Fruit fly (Drosophila melanogaster) whole organism, prepupa: ENCODE data around the gene CG11760.

Experiments
- Blimp-1 ChIP-seq: fragments of 200-800 bp; sonication (Bioruptor generic); optimal IDR thresholded peaks from 3 replicates; lab custom pipeline; 2017; ENCODE audit warnings: missing biosample characterization, missing genetic modification characterization, mild to moderate bottlenecking, moderate library complexity, missing genetic modification reagents
- CG10631 ChIP-seq: fragments of 200-800 bp; sonication (Bioruptor generic); optimal IDR thresholded peaks from 2 replicates; lab custom pipeline; 2016; ENCODE audit warnings: missing biosample characterization, missing genetic modification characterization
- CG11294 ChIP-seq: fragments of 200-800 bp; sonication (Bioruptor generic); IDR thresholded peaks from 2 replicates; pipeline ENCODE4 v1.3.6; 2022; ENCODE audit warnings: missing biosample characterization, missing genetic modification characterization
- CG11762 ChIP-seq: fragments of 200-800 bp; sonication (Bioruptor generic); optimal IDR thresholded peaks from 3 replicates; lab custom pipeline; 2016; ENCODE audit warnings: missing biosample characterization, missing genetic modification characterization; ENCODE audit not compliant: insufficient read depth
- CG11902 ChIP-seq: fragments of 200-800 bp; sonication (Bioruptor generic); optimal IDR thresholded peaks from 3 replicates; lab custom pipeline; 2016; ENCODE audit warnings: missing biosample characterization, missing genetic modification characterization
- CG15336 ChIP-seq: fragments of 200-800 bp; sonication (Bioruptor generic); IDR thresholded peaks from 2 replicates; pipeline ENCODE4 v1.3.6; 2022; ENCODE audit warnings: missing biosample characterization, missing genetic modification characterization
- CG1621 ChIP-seq: fragments of 200-800 bp; sonication (Bioruptor generic); optimal IDR thresholded peaks from 3 replicates; lab custom pipeline; 2018; ENCODE audit warnings: missing biosample characterization, mild to moderate bottlenecking, missing genetic modification characterization
- CG16779 ChIP-seq: fragments of 200-800 bp; sonication (Bioruptor generic); optimal IDR thresholded peaks from 3 replicates; lab custom pipeline; 2017; ENCODE audit warnings: missing biosample characterization, mild to moderate bottlenecking, missing genetic modification characterization
- CG3032 ChIP-seq: fragments of 200-800 bp; optimal IDR thresholded peaks from 2 replicates; lab custom pipeline; 2019; ENCODE audit warnings: missing biosample characterization, mild to moderate bottlenecking, missing genetic modification characterization, moderate library complexity
- CG31627 ChIP-seq: fragments of 200-800 bp; sonication (Bioruptor generic); optimal IDR thresholded peaks from 3 replicates; lab custom pipeline; 2016; ENCODE audit warnings: missing biosample characterization, missing genetic modification characterization
- CG32006 ChIP-seq: fragments of 200-800 bp; sonication (Bioruptor generic); optimal IDR thresholded peaks from 3 replicates; lab custom pipeline; 2017; ENCODE audit warnings: missing biosample characterization, mild to moderate bottlenecking, missing genetic modification characterization
- CG3919 ChIP-seq: fragments of 200-800 bp; sonication (Bioruptor generic); optimal IDR thresholded peaks from 3 replicates; lab custom pipeline; 2016; ENCODE audit warnings: missing biosample characterization, missing genetic modification characterization
- CG4318 ChIP-seq: fragments of 200-800 bp; sonication (Bioruptor generic); optimal IDR thresholded peaks from 3 replicates; lab custom pipeline; 2017; ENCODE audit warnings: missing biosample characterization, mild to moderate bottlenecking, missing genetic modification characterization
- CG6163 ChIP-seq: fragments of 200-800 bp; sonication (Bioruptor generic); IDR thresholded peaks from 3 replicates; pipeline ENCODE4 v1.3.6; 2022; ENCODE audit warnings: missing biosample characterization, missing genetic modification characterization
- CG6792 ChIP-seq: fragments of 200-800 bp; sonication (Bioruptor generic); optimal IDR thresholded peaks from 3 replicates; lab custom pipeline; 2016; ENCODE audit warnings: missing biosample characterization, missing genetic modification characterization
- CG6808 ChIP-seq: fragments of 200-800 bp; sonication (Bioruptor generic); optimal IDR thresholded peaks from 3 replicates; lab custom pipeline; 2017; ENCODE audit warnings: missing biosample characterization, missing genetic modification characterization, mild to moderate bottlenecking, moderate library complexity, missing genetic modification reagents
- CG6854 ChIP-seq: fragments of 200-800 bp; sonication (Bioruptor generic); optimal IDR thresholded peaks from 2 replicates; lab custom pipeline; 2017; ENCODE audit warnings: missing biosample characterization, mild to moderate bottlenecking, missing genetic modification characterization
- CG8119 ChIP-seq: fragments of 200-800 bp; sonication (Bioruptor generic); IDR thresholded peaks from 3 replicates; pipeline ENCODE4 v1.3.6; 2022; ENCODE audit warnings: missing biosample characterization, missing genetic modification characterization
- CG8319 ChIP-seq: fragments of 200-800 bp; sonication (Bioruptor generic); optimal IDR thresholded peaks from 3 replicates; lab custom pipeline; 2016; ENCODE audit warnings: missing biosample characterization, missing genetic modification characterization
- CG8632 ChIP-seq: fragments of 200-800 bp; sonication (Bioruptor generic); optimal IDR thresholded peaks from 3 replicates; lab custom pipeline; 2016; ENCODE audit warnings: missing biosample characterization, missing genetic modification characterization
- CG9139 ChIP-seq: fragments of 200-800 bp; sonication (Bioruptor generic); optimal IDR thresholded peaks from 3 replicates; lab custom pipeline; 2017; ENCODE audit warnings: missing biosample characterization, mild to moderate bottlenecking, missing genetic modification characterization
- Eip78C ChIP-seq: fragments of 200-800 bp; sonication (Bioruptor generic); peaks from one replicate; lab custom pipeline; 2016; ENCODE audit warnings: missing biosample characterization, missing genetic modification characterization
- Eip93F ChIP-seq: fragments of 200-800 bp; sonication (Bioruptor generic); optimal IDR thresholded peaks from 2 replicates; lab custom pipeline; 2016; ENCODE audit warnings: missing biosample characterization, mild to moderate bottlenecking, missing genetic modification characterization
- Ets21C ChIP-seq: fragments of 200-800 bp; sonication (Bioruptor generic); optimal IDR thresholded peaks from 3 replicates; lab custom pipeline; 2016; ENCODE audit warnings: missing biosample characterization, missing genetic modification characterization
- Ets96B ChIP-seq: fragments of 200-800 bp; optimal IDR thresholded peaks from 2 replicates; lab custom pipeline; 2019; ENCODE audit warnings: missing biosample characterization, mild to moderate bottlenecking, missing genetic modification characterization, moderate library complexity
- Hr38 ChIP-seq: sonication (Bioruptor generic); optimal IDR thresholded peaks from 2 replicates; lab custom pipeline; 2016; ENCODE audit warnings: missing biosample characterization, missing genetic modification characterization
- Hr39 ChIP-seq: fragments of 200-800 bp; sonication (Bioruptor generic); optimal IDR thresholded peaks from 2 replicates; lab custom pipeline; 2016; ENCODE audit warnings: missing biosample characterization, missing genetic modification characterization
- OdsH ChIP-seq: fragments of 200-800 bp; sonication (Bioruptor generic); optimal IDR thresholded peaks from 3 replicates; lab custom pipeline; 2016; ENCODE audit warnings: missing biosample characterization, missing genetic modification characterization
- Smox ChIP-seq: fragments of 200-800 bp; sonication (Bioruptor generic); optimal IDR thresholded peaks from 3 replicates; lab custom pipeline; 2016; ENCODE audit warnings: missing biosample characterization, missing genetic modification characterization
- Sox102F ChIP-seq: fragments of 200-800 bp; sonication (Bioruptor generic); optimal IDR thresholded peaks from 2 replicates; lab custom pipeline; 2016; ENCODE audit warnings: missing biosample characterization, mild to moderate bottlenecking, missing genetic modification characterization
- achi ChIP-seq: fragments of 200-800 bp; sonication (Bioruptor generic); optimal IDR thresholded peaks from 3 replicates; lab custom pipeline; 2016; ENCODE audit warnings: missing biosample characterization, missing genetic modification characterization
- acj6 ChIP-seq: fragments of 200-800 bp; sonication (Bioruptor generic); optimal IDR thresholded peaks from 3 replicates; lab custom pipeline; 2016; ENCODE audit warnings: missing biosample characterization, missing genetic modification characterization
- cyc ChIP-seq: fragments of 200-800 bp; sonication (Bioruptor generic); optimal IDR thresholded peaks from 3 replicates; lab custom pipeline; 2016; ENCODE audit warnings: missing biosample characterization, missing genetic modification characterization
- dac ChIP-seq: fragments of 200-800 bp; sonication (Bioruptor generic); optimal IDR thresholded peaks from 2 replicates; lab custom pipeline; 2017; ENCODE audit warnings: missing biosample characterization, mild to moderate bottlenecking, missing genetic modification characterization
- dsx ChIP-seq: fragments of 200-800 bp; optimal IDR thresholded peaks from 3 replicates; lab custom pipeline; 2019; ENCODE audit warnings: missing biosample characterization, mild to moderate bottlenecking, missing genetic modification characterization, moderate library complexity; ENCODE audit not compliant: poor library complexity, severe bottlenecking
- eg ChIP-seq: fragments of 200-800 bp; sonication (Bioruptor generic); IDR thresholded peaks from 3 replicates; pipeline ENCODE4 v1.3.6; 2022; ENCODE audit warnings: missing biosample characterization, missing genetic modification characterization
- esn ChIP-seq: fragments of 200-800 bp; sonication (Bioruptor generic); optimal IDR thresholded peaks from 2 replicates; lab custom pipeline; 2016; ENCODE audit warnings: missing biosample characterization, mild to moderate bottlenecking, missing genetic modification characterization, moderate library complexity
- fd59A ChIP-seq: fragments of 200-800 bp; sonication (Bioruptor generic); optimal IDR thresholded peaks from 2 replicates; lab custom pipeline; 2017; ENCODE audit warnings: missing biosample characterization, mild to moderate bottlenecking, missing genetic modification characterization, missing genetic modification reagents
- fkh ChIP-seq: fragments of 200-800 bp; sonication (Bioruptor generic); optimal IDR thresholded peaks from 3 replicates; lab custom pipeline; 2017; ENCODE audit warnings: missing biosample characterization, mild to moderate bottlenecking, missing genetic modification characterization, moderate library complexity
- lz ChIP-seq: fragments of 200-800 bp; sonication (Bioruptor generic); optimal IDR thresholded peaks from 3 replicates; lab custom pipeline; 2016; ENCODE audit warnings: missing biosample characterization, missing genetic modification characterization
- net ChIP-seq: fragments of 200-800 bp; sonication (Bioruptor generic); optimal IDR thresholded peaks from 3 replicates; lab custom pipeline; 2016; ENCODE audit warnings: missing biosample characterization, missing genetic modification characterization
- pdm3 ChIP-seq: fragments of 200-800 bp; sonication (Bioruptor generic); optimal IDR thresholded peaks from 3 replicates; lab custom pipeline; 2016; ENCODE audit warnings: missing biosample characterization, missing genetic modification characterization
- salr ChIP-seq, 2 experiments: fragments of 200-800 bp; sonication (Bioruptor generic); optimal IDR thresholded peaks; 3 replicates each; lab custom pipeline; 2016 to 2018; ENCODE audit warnings: missing biosample characterization in 2 of 2, missing genetic modification characterization in 2 of 2, mild to moderate bottlenecking in 1 of 2
- ss ChIP-seq, 2 experiments: fragments of 200-800 bp; sonication (Bioruptor generic); optimal IDR thresholded peaks; 2 replicates in 1 of 2; 3 replicates in 1 of 2; lab custom pipeline; 2017 to 2018; ENCODE audit warnings: mild to moderate bottlenecking in 2 of 2, missing biosample characterization in 2 of 2, missing genetic modification characterization in 2 of 2, moderate library complexity in 1 of 2
- svp ChIP-seq: fragments of 200-800 bp; sonication (Bioruptor generic); peaks from one replicate; lab custom pipeline; 2016; ENCODE audit warnings: missing biosample characterization, missing genetic modification characterization

Gene CG11760

DNA sequence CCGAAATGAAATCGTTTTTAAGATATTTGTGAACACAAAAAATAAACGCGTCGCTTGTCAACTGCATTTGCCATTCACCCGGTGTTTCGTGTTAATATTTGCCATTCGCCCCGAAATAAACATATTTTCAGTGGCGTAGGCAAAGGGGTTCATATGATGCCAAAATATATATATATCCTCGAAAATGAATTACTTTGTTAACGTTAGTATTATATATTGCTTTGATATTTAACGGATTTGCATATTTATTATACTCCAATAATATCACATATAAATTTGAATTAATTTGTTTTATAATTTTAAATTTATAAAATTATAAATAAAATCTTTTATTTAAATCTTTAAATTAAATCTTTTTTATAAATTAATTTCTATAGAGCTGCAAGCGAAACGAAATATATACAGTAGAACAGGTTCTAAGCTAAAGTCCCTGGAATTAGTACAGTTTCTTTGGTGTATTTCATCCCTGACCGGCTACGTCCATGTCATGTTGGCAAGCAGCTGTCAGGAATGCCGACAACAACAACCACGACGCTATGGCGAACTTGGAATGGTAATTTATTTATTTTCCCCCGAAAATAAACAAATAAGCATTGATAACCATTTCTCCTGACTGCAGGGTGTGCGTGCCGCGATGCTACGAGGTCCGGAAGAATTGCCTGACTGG lies 12.7 kb downstream of the CG11760 start, which contains the start of the genes M1BP and CG8202 (continued):
- TF ChIP-seq salr (GFP tag; optimal IDR thresholded peaks at IDR 0.05; lab: Kevin White, UChicago) (peak in 1 of 2 experiments; percentile 43), CG32006 (GFP tag; lab: Kevin White, UChicago) (peak; percentile 93), svp (GFP tag; lab: Kevin White, UChicago) (no peak), CG8319 (GFP tag; lab: Kevin White, UChicago) (peak; percentile 79), net (no peak), CG11294 (GFP tag; lab: Robert Waterston, UW) (peak; percentile 54; the same call in 1 of the 2 replicates), Sox102F (GFP tag; lab: Kevin White, UChicago) (no peak), Ets96B (tag; lab: Kevin White, UChicago) (peak; percentile 86), CG10631 (peak; percentile 93), CG11762 (GFP tag; lab: Kevin White, UChicago) (peak; percentile 96), Eip78C (no peak), CG3919 (GFP tag; lab: Kevin White, UChicago) (peak; percentile 86), lz (GFP tag; lab: Kevin White, UChicago) (peak; percentile 81), acj6 (GFP tag; lab: Kevin White, UChicago) (peak; percentile 84), CG6854 (GFP tag; lab: Kevin White, UChicago) (peak; percentile 75), Hr38 (no peak), fd59A (GFP tag; lab: Kevin White, UChicago) (peak; percentile 38), dsx (GFP tag; lab: Kevin White, UChicago) (peak; percentile 83), Smox (GFP tag; lab: Kevin White, UChicago) (no peak), CG1621 (tag; lab: Kevin White, UChicago) (no peak), CG3032 (tag; lab: Kevin White, UChicago) (peak; percentile 91), fkh (GFP tag; lab: Kevin White, UChicago) (peak; percentile 67), Ets21C (GFP tag; lab: Kevin White, UChicago) (peak; percentile 62), CG6808 (GFP tag; lab: Kevin White, UChicago) (no peak), Blimp-1 (GFP tag; lab: Kevin White, UChicago) (peak; percentile 77), CG4318 (GFP tag; lab: Kevin White, UChicago) (no peak), achi (GFP tag; lab: Kevin White, UChicago) (peak; percentile 94), OdsH (GFP tag; lab: Kevin White, UChicago) (peak; percentile 89)

dm6 chr3R:8739161-8739783 lies 20.3 kb downstream of the CG11760 start:
- TF ChIP-seq CG6163 (no peak), CG1621 (tag; lab: Kevin White, UChicago) (no peak), dac (GFP tag; lab: Kevin White, UChicago) (no peak), CG3032 (tag; lab: Kevin White, UChicago) (no peak), CG8632 (GFP tag; lab: Kevin White, UChicago) (no peak), ss (GFP tag; optimal IDR thresholded peaks at IDR 0.05; lab: Kevin White, UChicago) (peak in 1 of 2 experiments; percentile 25), CG8119 (no peak), esn (GFP tag; lab: Kevin White, UChicago) (peak; percentile 33), net (no peak), Eip78C (peak; percentile 16), CG6854 (GFP tag; lab: Kevin White, UChicago) (no peak), Hr39 (no peak), Blimp-1 (GFP tag; lab: Kevin White, UChicago) (no peak), CG6792 (no peak), achi (GFP tag; lab: Kevin White, UChicago) (peak; percentile 3), Ets21C (GFP tag; lab: Kevin White, UChicago) (no peak), lz (GFP tag; lab: Kevin White, UChicago) (no peak), CG16779 (tag; lab: Kevin White, UChicago) (no peak), CG15336 (GFP tag; lab: Robert Waterston, UW) (no peak), CG3919 (GFP tag; lab: Kevin White, UChicago) (no peak), CG31627 (no peak), eg (no peak), CG32006 (GFP tag; lab: Kevin White, UChicago) (no peak), acj6 (GFP tag; lab: Kevin White, UChicago) (no peak), cyc (no peak), svp (GFP tag; lab: Kevin White, UChicago) (peak; percentile 48), CG9139 (GFP tag; lab: Kevin White, UChicago) (no peak), CG10631 (no peak), Eip93F (GFP tag; lab: Kevin White, UChicago) (no peak), Sox102F (GFP tag; lab: Kevin White, UChicago) (no peak), pdm3 (GFP tag; lab: Kevin White, UChicago) (no peak), CG11902 (no peak), CG11762 (GFP tag; lab: Kevin White, UChicago) (no peak), CG11294 (GFP tag; lab: Robert Waterston, UW) (no peak)
